Worm (Caenorhabditis elegans): ENCODE results near the gene dao-6.

- TF ChIP-seq F13C5.2 (tag; optimal IDR thresholded peaks at IDR 0.05) (no peak), flt-1 (GFP tag; IDR thresholded peaks at IDR 0.05) (no peak), B0310.2 (tag; optimal IDR thresholded peaks at IDR 0.05) (no peak), ama-1 (optimal IDR thresholded peaks at IDR 0.05) (no peak), hmbx-1 (tag; optimal IDR thresholded peaks at IDR 0.05) (no peak), ceh-13 (GFP tag; optimal IDR thresholded peaks at IDR 0.05) (no peak), sea-1 (GFP tag; conservative IDR thresholded peaks at IDR 0.05) (no peak), ets-7 (tag; optimal IDR thresholded peaks at IDR 0.05) (no peak), ceh-36 (tag; optimal IDR thresholded peaks at IDR 0.05) (no peak), hnd-1 (tag; optimal IDR thresholded peaks at IDR 0.05) (no peak), tbx-11 (GFP tag; IDR thresholded peaks at IDR 0.05) (no peak), scrt-1 (GFP tag; IDR thresholded peaks at IDR 0.05) (no peak)
Measured at ce11 chrIII:9747133-9747532, 11.1 kb upstream of the dao-6 start, which contains the start of the genes iff-1 and cdk-1.

Measured in whole organism, early embryonic.